Worm (Caenorhabditis elegans): ENCODE measurements around the gene T17A3.12.

DNA sequence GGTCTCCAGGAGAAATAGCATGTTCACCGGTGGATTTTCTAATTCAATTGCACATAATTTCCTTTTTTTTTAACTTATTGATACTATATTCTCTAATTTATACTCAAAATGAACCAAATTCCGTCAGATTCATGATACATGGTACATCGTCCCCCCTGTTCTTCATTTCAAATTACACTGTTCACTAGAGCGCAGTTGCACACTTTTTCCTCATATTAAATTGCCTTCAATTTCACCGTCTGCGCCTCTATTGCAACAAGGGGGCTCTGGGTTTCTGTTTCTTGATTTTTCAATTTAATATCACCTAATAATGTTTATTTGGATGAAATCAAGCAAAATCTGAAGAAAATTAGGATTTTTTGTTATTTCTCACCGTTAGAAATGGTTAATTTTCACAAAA, 13.4 kb downstream of the T17A3.12 start:
- no peak for TF ChIP-seq nhr-28 (tag; optimal IDR thresholded peaks at IDR 0.05)
- no peak for TF ChIP-seq drap-1 (GFP tag; optimal IDR thresholded peaks at IDR 0.05)
- peak; percentile 34 for TF ChIP-seq lsy-2 (tag; optimal IDR thresholded peaks at IDR 0.05)
